Fruit fly (Drosophila melanogaster) whole organism, embryonic: ENCODE data around the gene CG11368.

Experiments
- B-H2 ChIP-seq: fragments of 200-800 bp; sonication (Bioruptor generic); optimal IDR thresholded peaks from 2 replicates; lab custom pipeline; 2018; ENCODE audit warnings: missing biosample characterization, mild to moderate bottlenecking, missing genetic modification characterization
- CG3726 ChIP-seq: fragments of 200-800 bp; sonication (Bioruptor generic); IDR thresholded peaks from 3 replicates; pipeline ENCODE4, ENCODE4 v1.3.6; 2022; ENCODE audit warnings: missing biosample characterization, missing genetic modification characterization
- CG3995 ChIP-seq: fragments of 200-800 bp; sonication (Bioruptor generic); optimal IDR thresholded peaks from 3 replicates; lab custom pipeline; 2016; ENCODE audit warnings: missing biosample characterization, missing genetic modification characterization
- Nf-YB ChIP-seq: fragments of 200-800 bp; sonication (Bioruptor generic); optimal IDR thresholded peaks from 3 replicates; lab custom pipeline; 2019; ENCODE audit warnings: missing biosample characterization, mild to moderate bottlenecking, missing genetic modification characterization, moderate library complexity
- fd3F ChIP-seq: fragments of 200-800 bp; sonication (Bioruptor generic); optimal IDR thresholded peaks from 2 replicates; lab custom pipeline; 2018; ENCODE audit warnings: missing biosample characterization, mild to moderate bottlenecking, missing genetic modification characterization, moderate library complexity
- jigr1 ChIP-seq: fragments of 200-800 bp; sonication (Bioruptor generic); IDR thresholded peaks from 3 replicates; pipeline ENCODE4 v1.3.6; 2022; ENCODE audit warnings: missing biosample characterization, missing genetic modification characterization
- repo ChIP-seq: fragments of 200-800 bp; sonication (Bioruptor generic); optimal IDR thresholded peaks from 2 replicates; lab custom pipeline; 2016; ENCODE audit warnings: missing biosample characterization, missing genetic modification characterization
- scrt ChIP-seq: fragments of 200-800 bp; sonication (Bioruptor generic); optimal IDR thresholded peaks from 2 replicates; lab custom pipeline; 2018; ENCODE audit warnings: missing biosample characterization, mild to moderate bottlenecking, missing genetic modification characterization, moderate library complexity

dm6 chrX:7418294-7418693 is 33.7 kb upstream of the CG11368 start, which contains the start of gene rumpel:
- TF ChIP-seq repo = no peak
- TF ChIP-seq B-H2 (GFP tag; lab: Kevin White, UChicago) = no peak
- TF ChIP-seq CG3995 = no peak
- no peak for TF ChIP-seq CG3726 (GFP tag; lab: Robert Waterston, UW)
- no peak for TF ChIP-seq jigr1 (GFP tag; lab: Robert Waterston, UW)
- TF ChIP-seq Nf-YB (GFP tag; lab: Kevin White, UChicago) = no peak
- no peak for TF ChIP-seq fd3F (GFP tag; lab: Kevin White, UChicago)
- TF ChIP-seq scrt (GFP tag; lab: Kevin White, UChicago) = no peak
